Fruit fly (Drosophila melanogaster): ENCODE results near the gene Ddrgk1.

Gene Ddrgk1

dm6 chr3R:21223453-21224057 lies 8.7 kb downstream of the Ddrgk1 start, which contains the start of the genes CG3337 and Nelf-A (continued):
- TF ChIP-seq CG8359 (GFP tag; optimal IDR thresholded peaks at IDR 0.05; ENCODE audit: borderline replicate concordance) = no peak
- no peak for TF ChIP-seq CG10274 (GFP tag; optimal IDR thresholded peaks at IDR 0.05)
- TF ChIP-seq kay (GFP tag; optimal IDR thresholded peaks at IDR 0.05) = peak; percentile 26
- 0 out of 3 replicates have a peak, but pooled peaks have one; percentile 19 for TF ChIP-seq so (GFP tag; IDR thresholded peaks at IDR 0.05)
- TF ChIP-seq CG17186 (GFP tag; optimal IDR thresholded peaks at IDR 0.05) = peak; percentile 94
- TF ChIP-seq ranshi (GFP tag; IDR thresholded peaks at IDR 0.05) = peak; percentile 63
- peak; percentile 41 for TF ChIP-seq crc (GFP tag; optimal IDR thresholded peaks at IDR 0.05)
- no peak for TF ChIP-seq br (optimal IDR thresholded peaks at IDR 0.05)
- TF ChIP-seq Hey (tag; optimal IDR thresholded peaks at IDR 0.05) = no peak
- TF ChIP-seq HHEX (GFP tag; optimal IDR thresholded peaks at IDR 0.05) = peak; percentile 64
- TF ChIP-seq disco-r (GFP tag; optimal IDR thresholded peaks at IDR 0.05) = peak; percentile 44
- TF ChIP-seq scrt (GFP tag; optimal IDR thresholded peaks at IDR 0.05) = no peak
- TF ChIP-seq knrl (GFP tag; IDR thresholded peaks at IDR 0.05; ENCODE audit: partially characterized antibody) = peak; percentile 83
- peak; percentile 97 for TF ChIP-seq pzg (GFP tag; optimal IDR thresholded peaks at IDR 0.05)
- TF ChIP-seq az2 (GFP tag; optimal IDR thresholded peaks at IDR 0.05) = peak; percentile 44
- TF ChIP-seq pnt (GFP tag; optimal IDR thresholded peaks at IDR 0.05) = peak; percentile 37
- TF ChIP-seq run (tag; optimal IDR thresholded peaks at IDR 0.05) = no peak
- TF ChIP-seq Max (GFP tag; optimal IDR thresholded peaks at IDR 0.05) = peak; percentile 83
- no peak for TF ChIP-seq Lpt (GFP tag; optimal IDR thresholded peaks at IDR 0.05)
- peak; percentile 18 for TF ChIP-seq unpg (GFP tag; optimal IDR thresholded peaks at IDR 0.05)
- TF ChIP-seq Pdp1 (GFP tag; optimal IDR thresholded peaks at IDR 0.05) = peak; percentile 69 to 71
- TF ChIP-seq Blimp-1 (GFP tag; optimal IDR thresholded peaks at IDR 0.05) = no peak
- no peak for TF ChIP-seq CG12299 (tag; optimal IDR thresholded peaks at IDR 0.05)
- TF ChIP-seq CG12659 (GFP tag; optimal IDR thresholded peaks at IDR 0.05) = peak; percentile 88
- TF ChIP-seq Hmr (GFP tag; optimal IDR thresholded peaks at IDR 0.05) = no peak
- TF ChIP-seq jing (GFP tag; optimal IDR thresholded peaks at IDR 0.05) = no peak
- TF ChIP-seq Bteb2 (GFP tag; optimal IDR thresholded peaks at IDR 0.05) = peak; percentile 32
- TF ChIP-seq gsb-n (tag; optimal IDR thresholded peaks at IDR 0.05) = no peak
- peak; percentile 13 for TF ChIP-seq lbe (GFP tag; optimal IDR thresholded peaks at IDR 0.05)
- no peak for TF ChIP-seq eve (GFP tag; optimal IDR thresholded peaks at IDR 0.05)
- TF ChIP-seq schlank (tag; optimal IDR thresholded peaks at IDR 0.05) = peak; percentile 32
- TF ChIP-seq ab (GFP tag; optimal IDR thresholded peaks at IDR 0.05) = peak; percentile 40
- peak in 1 of 2 experiments; percentile 58 for TF ChIP-seq insv (GFP tag; optimal IDR thresholded peaks at IDR 0.05)
- TF ChIP-seq Stat92E (GFP tag; optimal IDR thresholded peaks at IDR 0.05) = no peak
- TF ChIP-seq chn (GFP tag; optimal IDR thresholded peaks at IDR 0.05) = peak; percentile 75
- TF ChIP-seq row (GFP tag; IDR thresholded peaks at IDR 0.05) = peak; percentile 54
- TF ChIP-seq CG9215 (GFP tag; IDR thresholded peaks at IDR 0.05) = peak; percentile 54; the same call in 1 of the 2 replicates
- TF ChIP-seq pho (GFP tag; optimal IDR thresholded peaks at IDR 0.05) = peak; percentile 84
- TF ChIP-seq CG17359 (tag; optimal IDR thresholded peaks at IDR 0.05) = peak; percentile 54
- TF ChIP-seq gt (GFP tag; IDR thresholded peaks at IDR 0.05) = no peak
- TF ChIP-seq sc (optimal IDR thresholded peaks at IDR 0.05) = no peak
- TF ChIP-seq sc (GFP tag; optimal IDR thresholded peaks at IDR 0.05) = no peak
- TF ChIP-seq dysf (GFP tag; IDR thresholded peaks at IDR 0.05) = peak; percentile 70
- peak; percentile 90 for TF ChIP-seq HLH54F (GFP tag; optimal IDR thresholded peaks at IDR 0.05)
- no peak for TF ChIP-seq ro (GFP tag; IDR thresholded peaks at IDR 0.05)
- peak; percentile 8 for TF ChIP-seq CG12236 (GFP tag; optimal IDR thresholded peaks at IDR 0.05)
- TF ChIP-seq Dbx (GFP tag; IDR thresholded peaks at IDR 0.05) = peak; percentile 86
- TF ChIP-seq CG8388 (GFP tag; optimal IDR thresholded peaks at IDR 0.05) = no peak
- TF ChIP-seq cato (GFP tag; optimal IDR thresholded peaks at IDR 0.05; ENCODE audit: borderline replicate concordance) = no peak
- no peak for TF ChIP-seq bowl (GFP tag; IDR thresholded peaks at IDR 0.05)
